Worm (Caenorhabditis elegans): ENCODE results near the gene grk-2.
A peak's percentile ranks its signal among the peaks of the same experiment; 100 is the strongest.

Gene grk-2

ce11 chrIII:638319-638718 is 37.6 kb upstream of the grk-2 start, which contains the start of gene sbds-1:
sbds-1 (minus strand) TSS chrIII:638419.
- TF ChIP-seq lin-38 (GFP tag; IDR thresholded peaks at IDR 0.05) (0 out of 2 replicates have a peak, but pooled peaks have one; percentile 7), mdt-29 (GFP tag; IDR thresholded peaks at IDR 0.05) (no peak)

ce11 chrIII:640198-640803 is 35.6 kb upstream of the grk-2 start, which contains the start of the genes tag-266 and tag-267:
tag-266 (minus strand) TSS chrIII:640226.
tag-267 (plus strand) TSS chrIII:640790.
- TF ChIP-seq nhr-11 (tag; optimal IDR thresholded peaks at IDR 0.05) (peak; percentile 44), lir-3 (tag; optimal IDR thresholded peaks at IDR 0.05) (peak; percentile 46), dve-1 (tag; optimal IDR thresholded peaks at IDR 0.05; ENCODE audit: insufficient read depth) (peak; percentile 47), daf-16 (GFP tag; optimal IDR thresholded peaks at IDR 0.05) (no peak), daf-16 (tag; optimal IDR thresholded peaks at IDR 0.05) (peak; percentile 32), hlh-30 (tag; optimal IDR thresholded peaks at IDR 0.05; ENCODE audit: insufficient read depth) (peak; percentile 57), nhr-6 (tag; optimal IDR thresholded peaks at IDR 0.05) (peak; percentile 1), mep-1 (tag; optimal IDR thresholded peaks at IDR 0.05) (peak; percentile 78), nhr-77 (tag; optimal IDR thresholded peaks at IDR 0.05) (peak; percentile 91), mes-2 (tag; optimal IDR thresholded peaks at IDR 0.05; ENCODE audit: poor library complexity, severe bottlenecking) (peak; percentile 87), hif-1 (tag; optimal IDR thresholded peaks at IDR 0.05) (peak in 1 of 2 experiments; percentile 91), lin-29 (GFP tag; IDR thresholded peaks at IDR 0.05) (no peak), nhr-28 (tag; optimal IDR thresholded peaks at IDR 0.05) (peak; percentile 33), vab-7 (GFP tag; IDR thresholded peaks at IDR 0.05) (peak; percentile 62; the same call in 1 of the 2 replicates), ceh-62 (tag; optimal IDR thresholded peaks at IDR 0.05) (no peak), nhr-10 (tag; optimal IDR thresholded peaks at IDR 0.05) (no peak), lin-38 (GFP tag; IDR thresholded peaks at IDR 0.05) (peak; percentile 97), dpl-1 (GFP tag; optimal IDR thresholded peaks at IDR 0.05) (peak; percentile 43), fkh-10 (GFP tag; optimal IDR thresholded peaks at IDR 0.05) (peak; percentile 62), lsy-2 (tag; optimal IDR thresholded peaks at IDR 0.05) (peak in 1 of 2 experiments; percentile 73), spr-1 (tag; optimal IDR thresholded peaks at IDR 0.05) (peak; percentile 23), F37D6.2 (tag; optimal IDR thresholded peaks at IDR 0.05) (peak; percentile 69), nhr-25 (tag; optimal IDR thresholded peaks at IDR 0.05; ENCODE audit: borderline replicate concordance, insufficient read depth) (no peak), unc-130 (GFP tag; optimal IDR thresholded peaks at IDR 0.05) (peak; percentile 94), egl-43 (GFP tag; IDR thresholded peaks at IDR 0.05) (no peak), ceh-44 (GFP tag; IDR thresholded peaks at IDR 0.05) (no peak), mdl-1 (tag; optimal IDR thresholded peaks at IDR 0.05) (peak in 1 of 2 experiments; percentile 27), hlh-11 (tag; optimal IDR thresholded peaks at IDR 0.05) (peak; percentile 36), pha-4 (GFP tag; IDR thresholded peaks at IDR 0.05) (peak; percentile 38; the same call in 1 of the 2 replicates), pha-4 (tag; optimal IDR thresholded peaks at IDR 0.05) (no peak), php-3 (GFP tag; IDR thresholded peaks at IDR 0.05) (no peak), hmg-1.1 (GFP tag; IDR thresholded peaks at IDR 0.05) (peak; percentile 55; the same call in 1 of the 2 replicates), rbr-2 (tag; optimal IDR thresholded peaks at IDR 0.05) (peak; percentile 76), ZK337.2 (GFP tag; IDR thresholded peaks at IDR 0.05) (peak; percentile 16; the same call in 1 of the 2 replicates), aha-1 (tag) (peak; percentile 63)

- TF ChIP-seq lin-38 (GFP tag; IDR thresholded peaks at IDR 0.05) (peak; percentile 38), snpc-1.2 (GFP tag; IDR thresholded peaks at IDR 0.05) (no peak)
Observed at ce11 chrIII:641759-642158, 34.2 kb upstream of the grk-2 start, which contains the start of gene W06E11.1. W06E11.1 (plus strand) TSS chrIII:642059.
